Fruit fly (Drosophila melanogaster): ENCODE results near the gene sens-2.
A peak's percentile ranks its signal among the peaks of the same experiment; 100 is the strongest.

The sens-2 gene

dm6 chr2L:6785583-6785982 lies 36.2 kb upstream of the sens-2 start:
- TF ChIP-seq lola (GFP tag; optimal IDR thresholded peaks at IDR 0.05) (no peak), Hr83 (GFP tag; optimal IDR thresholded peaks at IDR 0.05; ENCODE audit: poor library complexity, severe bottlenecking) (no peak), Jra (GFP tag; optimal IDR thresholded peaks at IDR 0.05) (no peak), fru (GFP tag; optimal IDR thresholded peaks at IDR 0.05) (no peak), Abd-B (GFP tag; optimal IDR thresholded peaks at IDR 0.05) (no peak), sage (GFP tag; optimal IDR thresholded peaks at IDR 0.05) (no peak), usp (GFP tag; optimal IDR thresholded peaks at IDR 0.05) (no peak), foxo (GFP tag; optimal IDR thresholded peaks at IDR 0.05) (no peak), Sp1 (GFP tag; optimal IDR thresholded peaks at IDR 0.05) (no peak), Hr78 (GFP tag; optimal IDR thresholded peaks at IDR 0.05) (no peak), OdsH (GFP tag; optimal IDR thresholded peaks at IDR 0.05) (no peak), CrebA (GFP tag; optimal IDR thresholded peaks at IDR 0.05; ENCODE audit: borderline replicate concordance) (no peak), Dif (GFP tag; optimal IDR thresholded peaks at IDR 0.05; ENCODE audit: partially characterized antibody) (no peak), Dfd (GFP tag; optimal IDR thresholded peaks at IDR 0.05) (no peak), brk (GFP tag; optimal IDR thresholded peaks at IDR 0.05) (no peak), GATAd (GFP tag; optimal IDR thresholded peaks at IDR 0.05) (no peak), HLH106 (tag; optimal IDR thresholded peaks at IDR 0.05) (no peak), h (GFP tag; optimal IDR thresholded peaks at IDR 0.05) (no peak), jim (GFP tag; optimal IDR thresholded peaks at IDR 0.05) (no peak)

- TF ChIP-seq Dif (GFP tag; optimal IDR thresholded peaks at IDR 0.05; ENCODE audit: partially characterized antibody) (peak; percentile 95), dl (GFP tag; optimal IDR thresholded peaks at IDR 0.05; ENCODE audit: insufficient read depth in 1 of 2, partially characterized antibody in 2 of 2) (peak; percentile 93 to 94), Vsx2 (GFP tag; optimal IDR thresholded peaks at IDR 0.05; ENCODE audit: partially characterized antibody) (peak; percentile 76), N (GFP tag; optimal IDR thresholded peaks at IDR 0.05) (no peak), Hr83 (GFP tag; optimal IDR thresholded peaks at IDR 0.05; ENCODE audit: poor library complexity, severe bottlenecking) (peak; percentile 93), CrebA (GFP tag; optimal IDR thresholded peaks at IDR 0.05; ENCODE audit: borderline replicate concordance) (peak; percentile 38)
Measured at dm6 chr2L:6786674-6787028, 35.1 kb upstream of the sens-2 start, which contains the start of gene nrv1. Gene nrv1 (minus strand): TSS chr2L:6786861.

dm6 chr2L:6787029-6787972 lies 34.4 kb upstream of the sens-2 start:
- peak; percentile 88 to 91 for TF ChIP-seq dl (GFP tag; optimal IDR thresholded peaks at IDR 0.05; ENCODE audit: insufficient read depth in 1 of 2, partially characterized antibody in 2 of 2)
- TF ChIP-seq woc (GFP tag; optimal IDR thresholded peaks at IDR 0.05), result peak; percentile 95
- peak; percentile 95 for TF ChIP-seq Sp1 (GFP tag; optimal IDR thresholded peaks at IDR 0.05)
- no peak for TF ChIP-seq Rel (GFP tag; optimal IDR thresholded peaks at IDR 0.05)
- TF ChIP-seq Rel (tag; optimal IDR thresholded peaks at IDR 0.05), result peak; percentile 89
- peak; percentile 89 for TF ChIP-seq tai (GFP tag; optimal IDR thresholded peaks at IDR 0.05)
- peak; percentile 91 for TF ChIP-seq OdsH (GFP tag; optimal IDR thresholded peaks at IDR 0.05)
- peak; percentile 78 for TF ChIP-seq Jra (GFP tag; optimal IDR thresholded peaks at IDR 0.05)
- TF ChIP-seq CrebA (GFP tag; optimal IDR thresholded peaks at IDR 0.05; ENCODE audit: borderline replicate concordance), result peak; percentile 42
- TF ChIP-seq ey (GFP tag; optimal IDR thresholded peaks at IDR 0.05), result peak; percentile 94
- TF ChIP-seq HLH106 (tag; optimal IDR thresholded peaks at IDR 0.05), result peak; percentile 94
- TF ChIP-seq foxo (GFP tag; optimal IDR thresholded peaks at IDR 0.05), result peak; percentile 50 to 92
- peak; percentile 56 for TF ChIP-seq GATAd (GFP tag; optimal IDR thresholded peaks at IDR 0.05)
- TF ChIP-seq brk (GFP tag; optimal IDR thresholded peaks at IDR 0.05), result peak; percentile 69
- TF ChIP-seq Vsx2 (GFP tag; optimal IDR thresholded peaks at IDR 0.05; ENCODE audit: partially characterized antibody), result peak; percentile 92
- peak; percentile 92 for TF ChIP-seq br (GFP tag; optimal IDR thresholded peaks at IDR 0.05)
- no peak for TF ChIP-seq lola (GFP tag; optimal IDR thresholded peaks at IDR 0.05)
- peak; percentile 92 for TF ChIP-seq fru (GFP tag; optimal IDR thresholded peaks at IDR 0.05)
- TF ChIP-seq CG9705 (GFP tag; optimal IDR thresholded peaks at IDR 0.05), result peak; percentile 89
- peak; percentile 73 for TF ChIP-seq CG32264 (GFP tag; optimal IDR thresholded peaks at IDR 0.05)
- TF ChIP-seq Hnf4 (GFP tag; optimal IDR thresholded peaks at IDR 0.05), result peak; percentile 82
- no peak for TF ChIP-seq Myc (optimal IDR thresholded peaks at IDR 0.05)
- peak; percentile 63 for TF ChIP-seq dsf (GFP tag; optimal IDR thresholded peaks at IDR 0.05; ENCODE audit: borderline replicate concordance)
- TF ChIP-seq Mio (GFP tag; optimal IDR thresholded peaks at IDR 0.05), result peak; percentile 1
- peak; percentile 89 for TF ChIP-seq rgr (GFP tag; optimal IDR thresholded peaks at IDR 0.05)
- TF ChIP-seq usp (GFP tag; optimal IDR thresholded peaks at IDR 0.05), result no peak
- no peak for TF ChIP-seq Abd-B (GFP tag; optimal IDR thresholded peaks at IDR 0.05)
- peak; percentile 89 for TF ChIP-seq psq (GFP tag; optimal IDR thresholded peaks at IDR 0.05)
- peak; percentile 93 for TF ChIP-seq dmrt93B (GFP tag; optimal IDR thresholded peaks at IDR 0.05)
- TF ChIP-seq sv (GFP tag; optimal IDR thresholded peaks at IDR 0.05), result peak; percentile 95
- no peak for TF ChIP-seq Dfd (GFP tag; optimal IDR thresholded peaks at IDR 0.05)
- no peak for TF ChIP-seq Hr78 (GFP tag; optimal IDR thresholded peaks at IDR 0.05)
- peak; percentile 67 for TF ChIP-seq Hr83 (GFP tag; optimal IDR thresholded peaks at IDR 0.05; ENCODE audit: poor library complexity, severe bottlenecking)
- TF ChIP-seq sage (GFP tag; optimal IDR thresholded peaks at IDR 0.05), result no peak
- TF ChIP-seq N (GFP tag; optimal IDR thresholded peaks at IDR 0.05), result peak; percentile 70
- TF ChIP-seq pan (optimal IDR thresholded peaks at IDR 0.05), result no peak
- TF ChIP-seq Dif (GFP tag; optimal IDR thresholded peaks at IDR 0.05; ENCODE audit: partially characterized antibody), result peak; percentile 91
- peak; percentile 76 for TF ChIP-seq jim (GFP tag; optimal IDR thresholded peaks at IDR 0.05)
- peak; percentile 91 for TF ChIP-seq h (GFP tag; optimal IDR thresholded peaks at IDR 0.05)

Measured in whole organism, wandering third instar larva.